Worm (Caenorhabditis elegans) whole organism, mixed stage, embryonic: ENCODE measurements around the gene seip-1.

Experiments
- bed-3 ChIP-seq: fragments of 200-800 bp; sonication (Bioruptor generic); optimal IDR thresholded peaks from 3 replicates; lab custom pipeline; 2018; ENCODE audit warnings: mild to moderate bottlenecking, missing genetic modification characterization, moderate library complexity, missing compliant biosample characterization
- elt-3 ChIP-seq: fragments of 150-350 bp; optimal IDR thresholded peaks from 2 replicates; lab custom pipeline; 2014; ENCODE audit warnings: missing biosample characterization, missing genetic modification characterization
- mep-1 ChIP-seq: fragments of 150-350 bp; optimal IDR thresholded peaks from 2 replicates; lab custom pipeline; 2017; ENCODE audit warnings: missing biosample characterization, missing genetic modification reagents, missing genetic modification characterization, inconsistent platforms
- nhr-237 ChIP-seq: fragments of 150-350 bp; optimal IDR thresholded peaks from 2 replicates; lab custom pipeline; 2014; ENCODE audit warnings: missing biosample characterization, missing genetic modification characterization
- snpc-4 ChIP-seq: fragments of 150-350 bp; optimal IDR thresholded peaks from 2 replicates; lab custom pipeline; 2014; ENCODE audit warnings: missing biosample characterization, missing genetic modification characterization
- unc-62 ChIP-seq: fragments of 150-350 bp; optimal IDR thresholded peaks from 2 replicates; lab custom pipeline; 2014; ENCODE audit warnings: missing biosample characterization, missing genetic modification reagents, missing genetic modification characterization
- zip-8 ChIP-seq: fragments of 150-350 bp; optimal IDR thresholded peaks from 2 replicates; lab custom pipeline; 2014; ENCODE audit warnings: missing biosample characterization, missing genetic modification characterization

ce11 chrV:6012401-6012800 lies 40.6 kb downstream of the seip-1 start:
- TF ChIP-seq snpc-4 (tag; lab: Kevin White, UChicago) = no peak
- TF ChIP-seq zip-8 = no peak
- TF ChIP-seq mep-1 (tag; lab: Kevin White, UChicago) = no peak
- TF ChIP-seq unc-62 = no peak
- no peak for TF ChIP-seq elt-3 (tag; lab: Kevin White, UChicago)
- TF ChIP-seq bed-3 = no peak
- TF ChIP-seq nhr-237 = no peak
